Fruit fly (Drosophila melanogaster) whole organism, adult: ENCODE measurements around the gene ChLD3.

Source experiments
- CG11617 ChIP-seq: fragments of 200-800 bp; sonication (Bioruptor generic); optimal IDR thresholded peaks from 2 replicates; lab custom pipeline; 2017; ENCODE audit warnings: mild to moderate bottlenecking, missing biosample characterization, missing genetic modification reagents, missing genetic modification characterization
- CG12768 ChIP-seq: fragments of 200-800 bp; sonication (Bioruptor generic); optimal IDR thresholded peaks from 2 replicates; lab custom pipeline; 2017; ENCODE audit warnings: missing biosample characterization, missing genetic modification characterization, mild to moderate bottlenecking, moderate library complexity, missing genetic modification reagents
- CG14711 ChIP-seq: fragments of 200-800 bp; sonication (Bioruptor generic); optimal IDR thresholded peaks from 2 replicates; lab custom pipeline; 2018; ENCODE audit warnings: missing biosample characterization, mild to moderate bottlenecking, missing genetic modification characterization, moderate library complexity
- CG1620 ChIP-seq: fragments of 200-800 bp; sonication (Bioruptor generic); optimal IDR thresholded peaks from 2 replicates; lab custom pipeline; 2016; ENCODE audit warnings: missing biosample characterization, missing genetic modification characterization
- CG33017 ChIP-seq: fragments of 200-800 bp; sonication (Bioruptor generic); optimal IDR thresholded peaks from 2 replicates; lab custom pipeline; 2018; ENCODE audit warnings: missing biosample characterization, mild to moderate bottlenecking, missing genetic modification characterization, moderate library complexity
- CG5204 ChIP-seq: fragments of 200-800 bp; sonication (Bioruptor generic); optimal IDR thresholded peaks from 2 replicates; lab custom pipeline; 2016; ENCODE audit warnings: missing biosample characterization, missing genetic modification characterization
- CG7045 ChIP-seq: fragments of 200-800 bp; sonication (Bioruptor generic); optimal IDR thresholded peaks from 2 replicates; lab custom pipeline; 2017; ENCODE audit warnings: missing biosample characterization, mild to moderate bottlenecking, missing genetic modification characterization
- CG7101 ChIP-seq: fragments of 200-800 bp; sonication (Bioruptor generic); optimal IDR thresholded peaks from 2 replicates; lab custom pipeline; 2018; ENCODE audit warnings: missing biosample characterization, mild to moderate bottlenecking, missing genetic modification characterization, moderate library complexity
- Clk ChIP-seq: fragments of 200-800 bp; sonication (Bioruptor generic); optimal IDR thresholded peaks from 2 replicates; lab custom pipeline; 2017; ENCODE audit warnings: missing biosample characterization, missing genetic modification characterization
- Crg-1 ChIP-seq: fragments of 200-800 bp; sonication (Bioruptor generic); optimal IDR thresholded peaks from 2 replicates; lab custom pipeline; 2016; ENCODE audit warnings: missing biosample characterization, missing genetic modification characterization
- Hr96 ChIP-seq: fragments of 200-800 bp; sonication (Bioruptor generic); optimal IDR thresholded peaks from 2 replicates; lab custom pipeline; 2016; ENCODE audit warnings: missing biosample characterization, missing genetic modification characterization
- Mnt ChIP-seq: fragments of 200-800 bp; sonication (Bioruptor generic); optimal IDR thresholded peaks from 2 replicates; lab custom pipeline; 2016; ENCODE audit warnings: missing biosample characterization, mild to moderate bottlenecking, missing genetic modification characterization
- bab1 ChIP-seq: fragments of 200-800 bp; sonication (Bioruptor generic); optimal IDR thresholded peaks from 3 replicates; lab custom pipeline; 2019; ENCODE audit warnings: missing biosample characterization, mild to moderate bottlenecking, missing genetic modification characterization, moderate library complexity
- cic ChIP-seq: fragments of 200-800 bp; sonication (Bioruptor generic); optimal IDR thresholded peaks from 2 replicates; lab custom pipeline; 2017; ENCODE audit warnings: missing biosample characterization, mild to moderate bottlenecking, missing genetic modification characterization, moderate library complexity
- cnc ChIP-seq, 2 experiments: fragments of >200 bp; optimal IDR thresholded peaks; 2 replicates each; lab custom pipeline; 2017
- kay ChIP-seq: fragments of 200-800 bp; sonication (Bioruptor generic); peaks from one replicate; lab custom pipeline; 2016; ENCODE audit warnings: missing biosample characterization, missing genetic modification characterization, borderline replicate concordance
- ovo ChIP-seq: fragments of 200-800 bp; sonication (Bioruptor generic); optimal IDR thresholded peaks from 2 replicates; lab custom pipeline; 2016; ENCODE audit warnings: missing biosample characterization, missing genetic modification characterization
- pad ChIP-seq: fragments of 200-800 bp; sonication (Bioruptor generic); optimal IDR thresholded peaks from 3 replicates; lab custom pipeline; 2017; ENCODE audit warnings: missing biosample characterization, missing genetic modification characterization, mild to moderate bottlenecking, moderate library complexity, missing genetic modification reagents
- tj ChIP-seq: fragments of 200-800 bp; sonication (Bioruptor generic); optimal IDR thresholded peaks from 3 replicates; lab custom pipeline; 2017; ENCODE audit warnings: missing biosample characterization, mild to moderate bottlenecking, missing genetic modification characterization, moderate library complexity
- toe ChIP-seq: fragments of 200-800 bp; sonication (Bioruptor generic); optimal IDR thresholded peaks from 2 replicates; lab custom pipeline; 2016; ENCODE audit warnings: missing biosample characterization, missing genetic modification characterization

ChLD3 gene

DNA sequence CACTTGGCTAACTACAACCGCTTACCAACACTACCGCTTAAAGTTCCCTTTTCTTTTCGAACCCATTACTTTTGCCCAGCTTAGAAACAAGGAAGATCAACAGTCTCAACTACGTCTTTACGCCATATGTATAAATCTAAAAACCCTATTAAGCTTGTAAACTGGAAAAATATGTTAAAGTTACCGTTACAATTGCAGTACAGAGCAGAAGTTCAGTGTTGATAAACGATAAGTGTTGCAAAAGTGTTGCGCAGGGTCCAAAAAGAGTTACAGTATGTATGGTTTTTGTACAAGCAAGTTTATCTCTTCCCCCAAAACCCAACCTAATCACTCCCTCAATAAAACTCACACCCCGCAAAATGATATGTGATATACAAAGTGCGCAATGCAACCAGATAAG lies 8.5 kb downstream of the ChLD3 start:
- TF ChIP-seq Mnt (GFP tag; lab: Kevin White, UChicago), result no peak
- no peak for TF ChIP-seq CG11617 (GFP tag; lab: Kevin White, UChicago)
- TF ChIP-seq cnc (optimal IDR thresholded peaks at IDR 0.05; lab: Kevin White, UChicago), result no peak
- TF ChIP-seq Hr96 (GFP tag; lab: Kevin White, UChicago), result no peak
- TF ChIP-seq cic (GFP tag; lab: Kevin White, UChicago), result no peak
- TF ChIP-seq CG7101 (tag; lab: Kevin White, UChicago), result no peak
- no peak for TF ChIP-seq pad (GFP tag; lab: Kevin White, UChicago)
- TF ChIP-seq CG14711 (tag; lab: Kevin White, UChicago), result no peak

- peak; percentile 59 for TF ChIP-seq tj
- no peak for TF ChIP-seq cic (GFP tag; lab: Kevin White, UChicago)
- TF ChIP-seq Mnt (GFP tag; lab: Kevin White, UChicago), result no peak
Measured at dm6 chr2L:16752340-16752739, 13.7 kb downstream of the ChLD3 start.

DNA sequence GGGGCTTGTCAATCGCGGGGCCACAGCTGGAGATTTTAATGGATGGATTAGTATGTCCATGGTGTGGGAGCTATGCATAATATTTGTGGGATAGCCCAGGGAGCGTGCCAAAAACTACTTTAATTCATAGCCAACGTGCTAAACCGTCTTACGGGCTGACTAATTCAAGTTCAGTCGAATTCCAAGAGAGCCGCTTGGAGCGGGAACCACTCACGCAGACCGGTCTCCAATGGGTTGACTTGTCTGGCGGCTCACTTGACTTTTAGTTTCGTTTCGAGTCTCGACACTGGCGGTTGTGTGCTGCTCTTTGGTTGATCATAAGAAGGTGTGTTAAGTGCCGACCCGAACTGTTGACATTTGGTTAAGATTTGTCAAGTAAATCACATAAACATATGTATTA lies 15.4 kb downstream of the ChLD3 start, which contains the start of gene yellow-b:
yellow-b (plus strand) TSS at position 263 of the 400 bp plus-strand sequence.
- no peak for TF ChIP-seq CG7045 (GFP tag; lab: Kevin White, UChicago)
- no peak for TF ChIP-seq kay
- no peak for TF ChIP-seq CG7101 (tag; lab: Kevin White, UChicago)

- TF ChIP-seq CG7045 (GFP tag; lab: Kevin White, UChicago), result no peak
- TF ChIP-seq kay, result peak; percentile 32
Measured at dm6 chr2L:16760504-16761417, 22.1 kb downstream of the ChLD3 start, which contains the start of gene ppk17. Gene ppk17, minus strand, starts transcription at chr2L:16760554.

- TF ChIP-seq CG7101 (tag; lab: Kevin White, UChicago) (no peak), bab1 (GFP tag; lab: Kevin White, UChicago) (no peak), CG33017 (no peak), tj (no peak), Hr96 (GFP tag; lab: Kevin White, UChicago) (no peak), ovo (GFP tag; lab: Kevin White, UChicago) (no peak), CG14711 (tag; lab: Kevin White, UChicago) (no peak), CG1620 (GFP tag; lab: Kevin White, UChicago) (no peak), cic (GFP tag; lab: Kevin White, UChicago) (no peak), CG7045 (GFP tag; lab: Kevin White, UChicago) (no peak), CG12768 (no peak), cnc (optimal IDR thresholded peaks at IDR 0.05; lab: Kevin White, UChicago) (no peak), kay (no peak)
Measured at dm6 chr2L:16761891-16762290, 23.2 kb downstream of the ChLD3 start.

dm6 chr2L:16764480-16764879 lies 25.8 kb downstream of the ChLD3 start:
- TF ChIP-seq ovo (GFP tag; lab: Kevin White, UChicago) (no peak), CG12768 (no peak), Clk (GFP tag; lab: Kevin White, UChicago) (no peak), CG7101 (tag; lab: Kevin White, UChicago) (no peak), pad (GFP tag; lab: Kevin White, UChicago) (no peak), CG5204 (GFP tag; lab: Kevin White, UChicago) (no peak), toe (GFP tag; lab: Kevin White, UChicago) (no peak), Crg-1 (GFP tag; lab: Kevin White, UChicago) (no peak), kay (no peak), Hr96 (GFP tag; lab: Kevin White, UChicago) (no peak), CG11617 (GFP tag; lab: Kevin White, UChicago) (no peak), cic (GFP tag; lab: Kevin White, UChicago) (no peak), CG14711 (tag; lab: Kevin White, UChicago) (no peak)

- TF ChIP-seq CG33017 (no peak), Clk (GFP tag; lab: Kevin White, UChicago) (no peak)
Measured at dm6 chr2L:16766070-16766752, 27.6 kb downstream of the ChLD3 start, which contains the start of gene Mhc. Gene Mhc, plus strand, starts transcription at chr2L:16766566.
